Worm (Caenorhabditis elegans): ENCODE data around the gene C06A6.2.

The C06A6.2 gene

ce11 chrIV:7822524-7822923 is 23.9 kb upstream of the C06A6.2 start, which contains the start of gene T14A8.2:
Gene T14A8.2 (minus strand): TSS chrIV:7822624.
- TF ChIP-seq nhr-12 (tag; optimal IDR thresholded peaks at IDR 0.05) (no peak), tbx-2 (tag; optimal IDR thresholded peaks at IDR 0.05) (no peak), fkh-2 (tag; optimal IDR thresholded peaks at IDR 0.05) (no peak), jun-1 (tag; optimal IDR thresholded peaks at IDR 0.05) (no peak), skn-1 (tag; optimal IDR thresholded peaks at IDR 0.05) (no peak), pha-4 (tag; optimal IDR thresholded peaks at IDR 0.05) (no peak), lin-15B (tag; optimal IDR thresholded peaks at IDR 0.05) (no peak), R02D3.7 (tag; optimal IDR thresholded peaks at IDR 0.05) (no peak), fkh-10 (GFP tag; optimal IDR thresholded peaks at IDR 0.05) (no peak), nhr-76 (tag; optimal IDR thresholded peaks at IDR 0.05) (no peak), elt-2 (tag; optimal IDR thresholded peaks at IDR 0.05) (no peak), ceh-9 (tag; optimal IDR thresholded peaks at IDR 0.05) (no peak)

DNA sequence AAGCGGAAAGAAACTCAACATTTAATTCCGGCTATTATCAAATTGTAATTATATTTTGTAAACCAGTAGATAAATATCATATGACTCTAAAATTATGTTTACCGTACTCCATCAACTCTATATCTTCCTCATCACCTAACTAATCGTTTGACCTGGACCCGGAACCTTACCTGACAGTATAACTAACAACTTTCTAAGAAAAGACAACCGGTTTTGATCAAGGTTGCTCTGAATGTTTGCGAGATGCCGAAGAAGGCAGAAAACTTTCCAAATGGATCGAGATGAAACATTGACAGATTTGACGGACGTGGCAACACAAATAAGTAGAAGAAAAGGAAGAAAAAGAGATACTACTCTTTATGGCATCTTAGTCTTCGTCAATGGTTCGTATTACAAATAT is 21.8 kb upstream of the C06A6.2 start:
- TF ChIP-seq zag-1 (tag; optimal IDR thresholded peaks at IDR 0.05) (no peak), egl-5 (tag; optimal IDR thresholded peaks at IDR 0.05) (no peak), nhr-23 (tag; optimal IDR thresholded peaks at IDR 0.05) (peak; percentile 53), lin-39 (tag; optimal IDR thresholded peaks at IDR 0.05) (no peak), nhr-25 (tag; optimal IDR thresholded peaks at IDR 0.05) (peak; percentile 16), snpc-4 (tag; optimal IDR thresholded peaks at IDR 0.05) (no peak), mml-1 (tag; optimal IDR thresholded peaks at IDR 0.05) (no peak)

DNA sequence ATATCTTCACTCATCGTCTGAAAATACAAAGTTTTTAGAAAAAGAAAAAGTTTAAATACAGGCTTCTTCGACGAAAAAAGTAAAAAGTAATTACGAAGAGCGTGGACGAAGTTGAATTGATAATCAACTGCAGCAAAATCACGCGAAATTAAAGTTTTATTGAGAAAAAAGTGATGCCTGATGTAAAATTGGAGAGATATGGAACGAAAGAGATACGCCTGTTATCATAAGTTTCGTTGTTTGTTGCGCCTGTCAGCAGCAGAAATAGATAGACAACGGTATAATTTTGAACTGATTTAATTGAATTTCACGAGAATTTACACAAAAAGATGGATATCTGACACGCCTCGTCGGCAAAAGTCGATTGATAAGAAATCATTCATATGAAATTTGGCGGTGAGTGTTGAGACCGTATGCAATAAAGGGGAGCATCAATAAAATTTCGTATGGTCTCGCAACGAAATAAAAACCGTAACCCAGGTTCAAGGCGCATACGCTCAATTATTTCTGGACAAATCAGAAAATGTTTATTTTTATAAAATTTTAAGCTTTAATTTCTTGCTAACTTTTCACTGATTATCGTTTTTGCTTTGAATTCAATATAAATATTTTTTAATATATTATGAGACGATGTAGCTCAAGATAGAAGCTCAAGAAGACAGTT is 17.0 kb upstream of the C06A6.2 start, which contains the start of gene C06A6.4:
C06A6.4 (minus strand) TSS at position 24 of the 664 bp plus-strand sequence.
- TF ChIP-seq nhr-76 (tag; optimal IDR thresholded peaks at IDR 0.05) (no peak), elt-2 (tag; optimal IDR thresholded peaks at IDR 0.05) (peak; percentile 83), nhr-12 (tag; optimal IDR thresholded peaks at IDR 0.05) (no peak), pha-4 (tag; optimal IDR thresholded peaks at IDR 0.05) (no peak)

- TF ChIP-seq unc-39 (tag; optimal IDR thresholded peaks at IDR 0.05) (no peak), hmg-11 (tag; optimal IDR thresholded peaks at IDR 0.05) (peak; percentile 23), nhr-12 (tag; optimal IDR thresholded peaks at IDR 0.05) (no peak), mml-1 (tag; optimal IDR thresholded peaks at IDR 0.05) (no peak), nhr-77 (tag; optimal IDR thresholded peaks at IDR 0.05) (no peak), lin-15B (tag; optimal IDR thresholded peaks at IDR 0.05) (peak; percentile 43), daf-12 (tag; optimal IDR thresholded peaks at IDR 0.05) (no peak), egl-5 (tag; optimal IDR thresholded peaks at IDR 0.05) (peak; percentile 57), unc-62 (GFP tag; optimal IDR thresholded peaks at IDR 0.05) (no peak), elt-2 (tag; optimal IDR thresholded peaks at IDR 0.05) (peak; percentile 41), fkh-10 (GFP tag; optimal IDR thresholded peaks at IDR 0.05) (no peak), fos-1 (tag; optimal IDR thresholded peaks at IDR 0.05) (no peak), egl-27 (tag; optimal IDR thresholded peaks at IDR 0.05) (no peak), ceh-28 (tag; optimal IDR thresholded peaks at IDR 0.05) (no peak), nhr-28 (tag; optimal IDR thresholded peaks at IDR 0.05) (no peak), ceh-82 (tag; optimal IDR thresholded peaks at IDR 0.05) (no peak), pha-4 (tag; optimal IDR thresholded peaks at IDR 0.05) (peak; percentile 80), nfya-1 (tag; optimal IDR thresholded peaks at IDR 0.05; ENCODE audit: insufficient read depth) (peak; percentile 42), nhr-11 (tag; optimal IDR thresholded peaks at IDR 0.05) (no peak), snpc-4 (tag; optimal IDR thresholded peaks at IDR 0.05) (peak; percentile 38)
Measured at ce11 chrIV:7830151-7830550, 16.3 kb upstream of the C06A6.2 start, which contains the start of gene mvb-12. Gene mvb-12 (plus strand): TSS chrIV:7830525.

DNA sequence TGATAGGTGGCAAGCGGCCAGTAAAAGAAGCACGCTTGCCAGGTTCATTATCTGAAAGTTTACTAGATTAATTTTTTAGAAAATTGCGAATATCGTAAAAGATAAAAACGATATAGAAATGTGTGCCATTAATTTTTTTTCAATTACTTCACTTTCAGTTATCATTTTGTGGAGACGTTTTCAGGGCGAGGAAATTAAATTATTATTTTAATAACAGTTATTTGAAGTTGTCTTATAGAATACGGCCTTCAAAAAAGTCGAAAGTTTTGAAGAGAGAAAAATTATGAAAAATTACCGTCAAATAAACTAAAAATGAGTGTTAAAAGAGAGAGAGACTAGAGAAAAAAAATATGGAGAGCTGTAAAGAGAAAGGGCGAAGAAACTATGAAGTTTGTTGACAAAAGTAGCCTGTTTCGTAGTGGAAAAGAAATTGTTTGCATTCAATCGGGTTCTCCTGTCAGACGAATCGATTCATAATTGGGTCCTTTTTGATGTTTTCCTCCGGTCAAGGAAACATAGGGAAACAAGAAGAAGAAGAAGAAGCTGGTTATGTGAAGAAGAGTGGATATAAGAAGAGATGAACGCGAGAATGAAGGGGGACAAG is 11.7 kb upstream of the C06A6.2 start, which contains the start of gene erp-44.2:
erp-44.2 (minus strand) TSS at position 51 of the 604 bp plus-strand sequence.
- TF ChIP-seq elt-2 (tag; optimal IDR thresholded peaks at IDR 0.05) (no peak), nhr-28 (tag; optimal IDR thresholded peaks at IDR 0.05) (no peak), pha-4 (tag; optimal IDR thresholded peaks at IDR 0.05) (peak; percentile 93), zag-1 (tag; optimal IDR thresholded peaks at IDR 0.05) (no peak)
